Worm (Caenorhabditis elegans): ENCODE results near the gene srw-3.

DNA sequence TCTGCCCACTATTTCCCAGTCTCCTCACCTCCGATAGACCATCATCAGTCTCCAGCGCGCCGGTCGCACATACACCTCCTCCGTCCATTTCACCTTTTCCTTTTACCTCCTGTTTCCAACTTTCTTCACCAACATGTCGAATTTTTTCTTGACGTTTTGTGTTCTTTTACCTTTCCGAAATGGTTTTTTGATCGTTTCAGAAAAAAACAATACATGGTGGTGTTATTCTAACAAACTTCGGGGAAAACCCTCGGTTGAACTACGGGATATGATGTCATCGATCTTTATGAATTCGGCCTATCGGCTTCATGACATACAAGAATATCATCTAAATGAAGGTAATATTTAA, 23.2 kb downstream of the srw-3 start, which contains the start of gene Y97E10C.1:
- TF ChIP-seq nhr-77 (tag; optimal IDR thresholded peaks at IDR 0.05) (no peak), ceh-28 (tag; optimal IDR thresholded peaks at IDR 0.05) (no peak), unc-62 (GFP tag; optimal IDR thresholded peaks at IDR 0.05 in 1 of 2) (peak in 1 of 2 experiments; percentile 55), unc-62 (tag; optimal IDR thresholded peaks at IDR 0.05) (no peak), ama-1 (optimal IDR thresholded peaks at IDR 0.05) (no peak), zag-1 (tag; optimal IDR thresholded peaks at IDR 0.05) (no peak), lsy-2 (tag; optimal IDR thresholded peaks at IDR 0.05) (no peak), fkh-10 (GFP tag; optimal IDR thresholded peaks at IDR 0.05) (no peak), lin-39 (tag; optimal IDR thresholded peaks at IDR 0.05) (no peak), spr-1 (tag; optimal IDR thresholded peaks at IDR 0.05) (no peak), nhr-11 (tag; optimal IDR thresholded peaks at IDR 0.05) (no peak), egl-27 (tag; optimal IDR thresholded peaks at IDR 0.05) (no peak), lin-15B (tag; optimal IDR thresholded peaks at IDR 0.05) (no peak), dmd-8 (GFP tag; IDR thresholded peaks at IDR 0.05) (no peak), daf-16 (GFP tag; optimal IDR thresholded peaks at IDR 0.05) (no peak), daf-16 (tag; optimal IDR thresholded peaks at IDR 0.05) (no peak)

All from whole organism, L4 larva.